Fruit fly (Drosophila melanogaster) whole organism, prepupa: ENCODE data around the gene CG14174.

ENCODE experiments used
- CG6808 ChIP-seq: fragments of 200-800 bp; sonication (Bioruptor generic); optimal IDR thresholded peaks from 3 replicates; lab custom pipeline; 2017; ENCODE audit warnings: missing biosample characterization, missing genetic modification characterization, mild to moderate bottlenecking, moderate library complexity, missing genetic modification reagents
- Eip75B ChIP-seq: fragments of 200-800 bp; sonication (Bioruptor generic); optimal IDR thresholded peaks from 3 replicates; lab custom pipeline; 2016; ENCODE audit warnings: missing biosample characterization, missing genetic modification characterization
- OdsH ChIP-seq: fragments of 200-800 bp; sonication (Bioruptor generic); optimal IDR thresholded peaks from 3 replicates; lab custom pipeline; 2016; ENCODE audit warnings: missing biosample characterization, missing genetic modification characterization
- fd59A ChIP-seq: fragments of 200-800 bp; sonication (Bioruptor generic); optimal IDR thresholded peaks from 2 replicates; lab custom pipeline; 2017; ENCODE audit warnings: missing biosample characterization, mild to moderate bottlenecking, missing genetic modification characterization, missing genetic modification reagents
- salr ChIP-seq, 2 experiments: fragments of 200-800 bp; sonication (Bioruptor generic); optimal IDR thresholded peaks; 3 replicates each; lab custom pipeline; 2016 to 2018; ENCODE audit warnings: missing biosample characterization in 2 of 2, missing genetic modification characterization in 2 of 2, mild to moderate bottlenecking in 1 of 2

DNA sequence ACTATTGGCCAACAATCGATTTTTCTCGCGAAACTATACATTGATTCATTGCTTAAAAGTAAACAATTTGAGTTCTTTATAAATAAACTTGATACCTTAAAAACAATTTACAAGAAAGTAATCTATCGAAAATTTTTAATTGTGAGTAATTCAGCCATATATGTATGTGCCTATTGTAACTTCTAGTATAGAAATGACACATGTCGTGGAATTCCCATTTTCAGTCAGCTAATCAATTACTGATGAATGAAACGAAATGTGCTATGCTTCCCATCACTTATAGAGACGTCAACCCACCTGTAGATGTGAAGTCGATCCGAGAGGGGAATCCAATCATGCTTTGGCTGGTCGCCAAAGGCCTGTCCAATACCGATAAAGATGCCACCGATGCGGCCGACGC is 7.9 kb upstream of the CG14174 start:
- TF ChIP-seq salr (GFP tag; optimal IDR thresholded peaks at IDR 0.05; lab: Kevin White, UChicago) (no peak), fd59A (GFP tag; lab: Kevin White, UChicago) (no peak), CG6808 (GFP tag; lab: Kevin White, UChicago) (no peak), Eip75B (no peak), OdsH (GFP tag; lab: Kevin White, UChicago) (no peak)
